Fruit fly (Drosophila melanogaster) whole organism, embryonic: ENCODE measurements around the gene CG42795.

Experiments used
- Adf1 ChIP-seq: fragments of 200-800 bp; sonication (Bioruptor generic); IDR thresholded peaks from 2 replicates; pipeline ENCODE4 v1.3.6; 2022; ENCODE audit warnings: missing biosample characterization, missing genetic modification characterization
- C15 ChIP-seq: fragments of 200-800 bp; sonication (Bioruptor generic); IDR thresholded peaks from 3 replicates; pipeline ENCODE4 v1.3.6; 2022; ENCODE audit warnings: missing biosample characterization, missing genetic modification characterization
- CG10147 ChIP-seq: fragments of 200-800 bp; sonication (Bioruptor generic); optimal IDR thresholded peaks from 2 replicates; lab custom pipeline; 2019; ENCODE audit warnings: missing biosample characterization, mild to moderate bottlenecking, missing genetic modification characterization, moderate library complexity
- CG10321 ChIP-seq: fragments of 200-800 bp; sonication (Bioruptor generic); IDR thresholded peaks from 2 replicates; pipeline ENCODE4 v1.3.6; 2022; ENCODE audit warnings: missing biosample characterization, missing genetic modification characterization
- CG13287 ChIP-seq: fragments of 200-800 bp; sonication (Bioruptor generic); IDR thresholded peaks from 2 replicates; pipeline ENCODE4 v1.3.6; 2022; ENCODE audit warnings: missing biosample characterization, missing genetic modification characterization; ENCODE audit not compliant: partially characterized antibody
- CG13624 ChIP-seq: fragments of 200-800 bp; sonication (Bioruptor generic); optimal IDR thresholded peaks from 2 replicates; lab custom pipeline; 2016; ENCODE audit warnings: missing biosample characterization, missing genetic modification characterization
- CG14860 ChIP-seq: fragments of 200-800 bp; sonication (Bioruptor generic); IDR thresholded peaks from 3 replicates; pipeline ENCODE4 v1.3.6; 2022; ENCODE audit warnings: missing biosample characterization, missing genetic modification characterization; ENCODE audit not compliant: partially characterized antibody
- CG16779 ChIP-seq: fragments of 200-800 bp; sonication (Bioruptor generic); IDR thresholded peaks from 2 replicates; pipeline ENCODE4 v1.3.6; 2022; ENCODE audit warnings: missing biosample characterization, missing genetic modification characterization
- CG17361 ChIP-seq: fragments of 200-800 bp; sonication (Bioruptor generic); IDR thresholded peaks from 3 replicates; pipeline ENCODE4 v1.3.6; 2022; ENCODE audit warnings: missing biosample characterization, missing genetic modification characterization
- CG17802 ChIP-seq: fragments of 200-800 bp; sonication (Bioruptor generic); optimal IDR thresholded peaks from 2 replicates; lab custom pipeline; 2018; ENCODE audit warnings: missing biosample characterization, mild to moderate bottlenecking, missing genetic modification characterization, moderate library complexity
- CG17912 ChIP-seq: fragments of 200-800 bp; sonication (Bioruptor generic); optimal IDR thresholded peaks from 2 replicates; lab custom pipeline; 2018; ENCODE audit warnings: missing biosample characterization, mild to moderate bottlenecking, missing genetic modification characterization
- CG3163 ChIP-seq: fragments of 200-800 bp; sonication (Bioruptor generic); optimal IDR thresholded peaks from 3 replicates; lab custom pipeline; 2016; ENCODE audit warnings: missing biosample characterization, missing genetic modification characterization
- CG34376 ChIP-seq: fragments of 200-800 bp; sonication (Bioruptor generic); optimal IDR thresholded peaks from 2 replicates; lab custom pipeline; 2018; ENCODE audit warnings: missing biosample characterization, mild to moderate bottlenecking, missing genetic modification characterization
- CG3838 ChIP-seq: fragments of 200-800 bp; sonication (Bioruptor generic); optimal IDR thresholded peaks from 3 replicates; lab custom pipeline; 2016; ENCODE audit warnings: missing biosample characterization, missing genetic modification characterization
- CG42726 ChIP-seq: fragments of 200-800 bp; sonication (Bioruptor generic); IDR thresholded peaks from 2 replicates; pipeline ENCODE4 v1.3.6; 2022; ENCODE audit warnings: missing biosample characterization, missing genetic modification characterization; ENCODE audit not compliant: partially characterized antibody
- CG6813 ChIP-seq: fragments of 200-800 bp; sonication (Bioruptor generic); optimal IDR thresholded peaks from 2 replicates; lab custom pipeline; 2017; ENCODE audit warnings: missing biosample characterization, missing genetic modification characterization, mild to moderate bottlenecking, moderate library complexity, missing genetic modification reagents
- CG7556 ChIP-seq: fragments of 200-800 bp; sonication (Bioruptor generic); optimal IDR thresholded peaks from 2 replicates; lab custom pipeline; 2017; ENCODE audit warnings: missing biosample characterization, mild to moderate bottlenecking, missing genetic modification characterization
- CG7928 ChIP-seq: fragments of 200-800 bp; sonication (Bioruptor generic); optimal IDR thresholded peaks from 2 replicates; lab custom pipeline; 2017; ENCODE audit warnings: missing biosample characterization, mild to moderate bottlenecking, missing genetic modification characterization
- CG8359 ChIP-seq: fragments of 200-800 bp; sonication (Bioruptor generic); optimal IDR thresholded peaks from 2 replicates; lab custom pipeline; 2017; ENCODE audit warnings: missing biosample characterization, mild to moderate bottlenecking, missing genetic modification characterization, borderline replicate concordance
- CG8388 ChIP-seq: fragments of 200-800 bp; sonication (Bioruptor generic); optimal IDR thresholded peaks from 2 replicates; lab custom pipeline; 2019; ENCODE audit warnings: missing biosample characterization, mild to moderate bottlenecking, missing genetic modification characterization, moderate library complexity
- CG9609 ChIP-seq: fragments of 200-800 bp; sonication (Bioruptor generic); optimal IDR thresholded peaks from 3 replicates; lab custom pipeline; 2016; ENCODE audit warnings: missing biosample characterization, missing genetic modification characterization
- Camta ChIP-seq: fragments of 200-800 bp; sonication (Bioruptor generic); optimal IDR thresholded peaks from 2 replicates; lab custom pipeline; 2016; ENCODE audit warnings: missing biosample characterization, missing genetic modification characterization
- D ChIP-seq, 2 experiments: fragments of 200-800 bp in 1 of 2; fragments of >200 bp in 1 of 2; sonication (Bioruptor generic) in 1 of 2; optimal IDR thresholded peaks; 2 replicates in 1 of 2; 3 replicates in 1 of 2; lab custom pipeline; 2017; ENCODE audit warnings: mild to moderate bottlenecking in 1 of 2, missing biosample characterization in 1 of 2, missing genetic modification characterization in 1 of 2, missing genetic modification reagents in 1 of 2
- HLH54F ChIP-seq: fragments of 200-800 bp; sonication (Bioruptor generic); optimal IDR thresholded peaks from 3 replicates; lab custom pipeline; 2016; ENCODE audit warnings: missing biosample characterization, missing genetic modification characterization
- Hmr ChIP-seq: fragments of 200-800 bp; sonication (Bioruptor generic); optimal IDR thresholded peaks from 3 replicates; lab custom pipeline; 2017; ENCODE audit warnings: mild to moderate bottlenecking, missing biosample characterization, missing genetic modification reagents, missing genetic modification characterization
- Med ChIP-seq: fragments of 200-800 bp; sonication (Bioruptor generic); peaks from one replicate; lab custom pipeline; 2016; ENCODE audit warnings: missing biosample characterization, missing genetic modification characterization, mild to moderate bottlenecking, inconsistent platforms, moderate library complexity
- NfI ChIP-seq: fragments of 200-800 bp; sonication (Bioruptor generic); optimal IDR thresholded peaks from 3 replicates; lab custom pipeline; 2018; ENCODE audit warnings: missing biosample characterization, mild to moderate bottlenecking, missing genetic modification characterization, moderate library complexity
- Oaz ChIP-seq: fragments of 200-800 bp; sonication (Bioruptor generic); IDR thresholded peaks from 2 replicates; pipeline ENCODE4 v1.3.6; 2022; ENCODE audit warnings: missing biosample characterization, missing genetic modification characterization
- PHDP ChIP-seq: fragments of 200-800 bp; sonication (Bioruptor generic); optimal IDR thresholded peaks from 3 replicates; lab custom pipeline; 2018; ENCODE audit warnings: missing biosample characterization, mild to moderate bottlenecking, missing genetic modification characterization, moderate library complexity
- Rfx ChIP-seq: fragments of 200-800 bp; sonication (Bioruptor generic); IDR thresholded peaks from 2 replicates; pipeline ENCODE4 v1.3.6; 2022; ENCODE audit warnings: missing biosample characterization, missing genetic modification characterization
- Rx ChIP-seq: fragments of 200-800 bp; sonication (Bioruptor generic); IDR thresholded peaks from 2 replicates; pipeline ENCODE4 v1.3.6; 2022; ENCODE audit warnings: missing biosample characterization, missing genetic modification characterization
- Sox100B ChIP-seq: fragments of 200-800 bp; sonication (Bioruptor generic); optimal IDR thresholded peaks from 3 replicates; lab custom pipeline; 2018; ENCODE audit warnings: missing biosample characterization, mild to moderate bottlenecking, missing genetic modification characterization
- Xbp1 ChIP-seq: fragments of 200-800 bp; sonication (Bioruptor generic); optimal IDR thresholded peaks from 3 replicates; lab custom pipeline; 2016; ENCODE audit warnings: missing biosample characterization, mild to moderate bottlenecking, missing genetic modification characterization
- abd-A ChIP-seq: fragments of 200-800 bp; sonication (Bioruptor generic); optimal IDR thresholded peaks from 3 replicates; lab custom pipeline; 2019; ENCODE audit warnings: missing biosample characterization, mild to moderate bottlenecking, missing genetic modification characterization, moderate library complexity
- ato ChIP-seq: fragments of 200-800 bp; sonication (Bioruptor generic); IDR thresholded peaks from 2 replicates; pipeline ENCODE4 v1.3.6; 2022; ENCODE audit warnings: missing biosample characterization, missing genetic modification characterization; ENCODE audit not compliant: partially characterized antibody
- bowl ChIP-seq: fragments of 200-800 bp; sonication (Bioruptor generic); IDR thresholded peaks from 2 replicates; pipeline ENCODE4 v1.3.6; 2022; ENCODE audit warnings: missing biosample characterization, missing genetic modification characterization
- bsh ChIP-seq, 2 experiments: fragments of 200-800 bp; sonication (Bioruptor generic); optimal IDR thresholded peaks; 2 replicates each; lab custom pipeline; 2017 to 2018; ENCODE audit warnings: mild to moderate bottlenecking in 2 of 2, missing biosample characterization in 2 of 2, missing genetic modification characterization in 2 of 2, moderate library complexity in 1 of 2
- cwo ChIP-seq: fragments of 200-800 bp; sonication (Bioruptor generic); optimal IDR thresholded peaks from 3 replicates; lab custom pipeline; 2017; ENCODE audit warnings: missing biosample characterization, missing genetic modification characterization, mild to moderate bottlenecking, moderate library complexity, missing genetic modification reagents
- dysf ChIP-seq: fragments of 200-800 bp; sonication (Bioruptor generic); IDR thresholded peaks from 3 replicates; pipeline ENCODE4 v1.3.6; 2022; ENCODE audit warnings: missing biosample characterization, missing genetic modification characterization
- gsb-n ChIP-seq: fragments of 200-800 bp; sonication (Bioruptor generic); optimal IDR thresholded peaks from 3 replicates; lab custom pipeline; 2018; ENCODE audit warnings: missing biosample characterization, mild to moderate bottlenecking, missing genetic modification characterization
- her ChIP-seq: fragments of 200-800 bp; sonication (Bioruptor generic); optimal IDR thresholded peaks from 2 replicates; lab custom pipeline; 2016; ENCODE audit warnings: missing biosample characterization, missing genetic modification characterization
- inv ChIP-seq: fragments of 200-800 bp; sonication (Bioruptor generic); IDR thresholded peaks from 2 replicates; pipeline ENCODE4 v1.3.6; 2022; ENCODE audit warnings: missing biosample characterization, missing genetic modification characterization; ENCODE audit not compliant: partially characterized antibody
- jumu ChIP-seq: fragments of 200-800 bp; sonication (Bioruptor generic); optimal IDR thresholded peaks from 3 replicates; lab custom pipeline; 2016; ENCODE audit warnings: missing biosample characterization, missing genetic modification characterization
- pnt ChIP-seq: fragments of 200-800 bp; sonication (Bioruptor generic); optimal IDR thresholded peaks from 3 replicates; lab custom pipeline; 2016; ENCODE audit warnings: missing biosample characterization, missing genetic modification characterization
- pzg ChIP-seq: fragments of 200-800 bp; sonication (Bioruptor generic); optimal IDR thresholded peaks from 3 replicates; lab custom pipeline; 2018; ENCODE audit warnings: missing biosample characterization, mild to moderate bottlenecking, missing genetic modification characterization, moderate library complexity
- rib ChIP-seq: fragments of 200-800 bp; sonication (Bioruptor generic); IDR thresholded peaks from 2 replicates; pipeline ENCODE4 v1.3.6; 2022; ENCODE audit warnings: missing biosample characterization, missing genetic modification characterization
- stwl ChIP-seq: fragments of 200-800 bp; sonication (Bioruptor generic); optimal IDR thresholded peaks from 3 replicates; lab custom pipeline; 2018; ENCODE audit warnings: missing biosample characterization, mild to moderate bottlenecking, missing genetic modification characterization, moderate library complexity
- ttk ChIP-seq: fragments of 200-800 bp; sonication (Bioruptor generic); IDR thresholded peaks from 2 replicates; pipeline ENCODE4 v2.1.2; 2022; ENCODE audit warnings: missing biosample characterization, missing genetic modification characterization
- zfh2 ChIP-seq: fragments of 200-800 bp; sonication (Bioruptor generic); optimal IDR thresholded peaks from 2 replicates; lab custom pipeline; 2016; ENCODE audit warnings: missing biosample characterization, missing genetic modification characterization

Gene CG42795

DNA sequence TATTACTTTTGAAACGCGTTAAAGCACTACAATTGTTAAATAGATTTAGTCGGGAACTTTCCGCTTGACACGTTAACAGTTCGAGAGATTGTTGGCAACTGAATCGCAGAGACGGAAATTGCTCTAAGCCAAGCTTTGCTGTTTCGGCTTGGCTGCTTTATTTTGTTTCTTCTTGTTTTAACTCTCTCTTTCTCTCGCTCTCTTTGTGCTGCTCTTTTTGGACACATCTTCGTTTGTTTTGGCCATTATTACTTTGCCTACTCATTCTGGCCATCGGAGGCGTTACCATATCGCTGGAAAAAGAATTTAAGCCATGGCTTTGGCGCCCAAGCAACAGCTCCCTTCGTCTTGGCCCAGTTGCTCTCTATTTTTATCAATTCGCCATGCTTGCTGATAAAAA lies 36.0 kb upstream of the CG42795 start, which contains the start of gene CG12814 (continued):
- TF ChIP-seq jumu (GFP tag; lab: Kevin White, UChicago) (no peak), CG16779 (GFP tag; lab: Robert Waterston, UW) (no peak), PHDP (tag; lab: Kevin White, UChicago) (no peak), CG10147 (GFP tag; lab: Kevin White, UChicago) (no peak), Camta (GFP tag; lab: Kevin White, UChicago) (no peak), CG9609 (no peak), bsh (GFP tag; optimal IDR thresholded peaks at IDR 0.05; lab: Kevin White, UChicago) (peak in 1 of 2 experiments; percentile 72), pzg (GFP tag; lab: Kevin White, UChicago) (peak; percentile 21), rib (GFP tag; lab: Robert Waterston, UW) (no peak), abd-A (tag; lab: Kevin White, UChicago) (peak; percentile 61), CG13624 (GFP tag; lab: Kevin White, UChicago) (peak; percentile 7), HLH54F (no peak), stwl (tag; lab: Kevin White, UChicago) (peak; percentile 8), ato (no peak), Med (GFP tag; lab: Kevin White, UChicago) (peak; percentile 36), CG8388 (GFP tag; lab: Kevin White, UChicago) (no peak), CG8359 (GFP tag; lab: Kevin White, UChicago) (no peak), CG3838 (no peak), inv (GFP tag; lab: Robert Waterston, UW) (no peak), D (optimal IDR thresholded peaks at IDR 0.05; lab: Kevin White, UChicago) (no peak), D (GFP tag; optimal IDR thresholded peaks at IDR 0.05; lab: Kevin White, UChicago) (no peak), CG42726 (GFP tag; lab: Robert Waterston, UW) (no peak), bowl (GFP tag; lab: Robert Waterston, UW) (no peak), CG34376 (GFP tag; lab: Kevin White, UChicago) (peak; percentile 4), Oaz (no peak), NfI (GFP tag; lab: Kevin White, UChicago) (no peak), CG10321 (GFP tag; lab: Robert Waterston, UW) (no peak), CG3163 (GFP tag; lab: Kevin White, UChicago) (peak; percentile 86), CG14860 (GFP tag; lab: Robert Waterston, UW) (no peak), gsb-n (tag; lab: Kevin White, UChicago) (peak; percentile 26), CG7928 (no peak), zfh2 (GFP tag; lab: Kevin White, UChicago) (no peak), CG13287 (GFP tag; lab: Robert Waterston, UW) (peak; percentile 39; the same call in 1 of the 2 replicates), Rx (GFP tag; lab: Robert Waterston, UW) (no peak), Hmr (GFP tag; lab: Kevin White, UChicago) (no peak), Xbp1 (GFP tag; lab: Kevin White, UChicago) (no peak), CG6813 (no peak)

DNA sequence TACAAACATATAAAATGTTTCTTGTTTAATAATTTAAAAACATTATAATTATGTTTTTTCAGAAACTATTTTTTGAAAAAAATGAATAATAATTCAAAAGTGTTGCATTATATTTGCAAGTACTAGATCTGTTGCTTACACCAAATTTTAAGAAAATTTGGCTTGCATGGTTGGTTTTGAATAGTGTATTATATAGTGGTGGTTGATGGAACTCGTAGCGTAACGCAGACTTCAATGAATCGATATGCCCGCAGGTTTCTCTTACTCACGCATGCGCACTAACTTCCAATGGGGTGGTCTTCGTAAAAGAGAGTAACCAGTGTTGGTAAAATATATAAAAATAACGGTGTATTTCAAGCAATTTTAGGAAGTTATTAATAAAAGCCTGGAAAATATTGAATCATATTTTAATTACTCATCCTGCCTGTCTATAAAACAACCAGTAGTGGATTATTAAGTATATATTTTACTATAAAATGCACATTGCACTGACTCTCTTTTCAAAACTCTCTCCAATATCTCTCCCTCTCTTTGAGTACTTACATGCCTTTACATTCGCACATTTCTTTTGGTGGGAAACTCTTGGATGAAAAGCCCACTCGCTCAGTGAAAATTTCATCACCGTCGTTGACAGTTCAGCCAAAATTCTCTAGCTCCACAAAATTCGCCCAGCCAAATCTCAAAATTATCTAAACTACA lies 35.3 kb upstream of the CG42795 start, which contains the start of gene Syn:
Syn (plus strand) TSS at position 606 of the 699 bp plus-strand sequence.
- TF ChIP-seq cwo (GFP tag; lab: Kevin White, UChicago) (peak; percentile 6), pnt (GFP tag; lab: Kevin White, UChicago) (no peak), CG17361 (GFP tag; lab: Robert Waterston, UW) (peak; percentile 33; the same call in 1 of the 3 replicates), CG7556 (GFP tag; lab: Kevin White, UChicago) (peak; percentile 56), CG3163 (GFP tag; lab: Kevin White, UChicago) (no peak), Sox100B (GFP tag; lab: Kevin White, UChicago) (peak; percentile 24), Rfx (GFP tag; lab: Robert Waterston, UW) (0 out of 2 replicates have a peak, but pooled peaks have one; percentile 8), her (GFP tag; lab: Kevin White, UChicago) (no peak), C15 (no peak), ttk (GFP tag; lab: Robert Waterston, UW) (no peak), dysf (GFP tag; lab: Robert Waterston, UW) (peak; percentile 18; the same call in 1 of the 3 replicates), Adf1 (GFP tag; lab: Robert Waterston, UW) (no peak), CG17912 (no peak), CG17802 (no peak)
